Worm (Caenorhabditis elegans) whole organism, late embryonic: ENCODE measurements around the gene rpl-2.

Source experiments
- C38D4.7 ChIP-seq: fragments of 200-800 bp; sonication (Bioruptor generic); optimal IDR thresholded peaks from 2 replicates; lab custom pipeline; 2018; ENCODE audit warnings: mild to moderate bottlenecking, missing genetic modification characterization, moderate library complexity, missing compliant biosample characterization
- T23F11.4 ChIP-seq: fragments of 200-800 bp; sonication (Bioruptor generic); optimal IDR thresholded peaks from 2 replicates; lab custom pipeline; 2018; ENCODE audit warnings: mild to moderate bottlenecking, missing genetic modification characterization, missing compliant biosample characterization
- ama-1 ChIP-seq: fragments of 150-350 bp; optimal IDR thresholded peaks from 2 replicates; lab custom pipeline; 2014
- ceh-18 ChIP-seq: sonication (generic microtip); optimal IDR thresholded peaks from 2 replicates; lab custom pipeline; 2016; ENCODE audit warnings: missing genetic modification characterization, missing compliant biosample characterization
- ceh-19 ChIP-seq: fragments of 200-800 bp; sonication (Bioruptor generic); optimal IDR thresholded peaks from 2 replicates; lab custom pipeline; 2018; ENCODE audit warnings: mild to moderate bottlenecking, missing genetic modification characterization, missing compliant biosample characterization
- ceh-22 ChIP-seq: sonication (generic microtip); optimal IDR thresholded peaks from 2 replicates; lab custom pipeline; 2017; ENCODE audit warnings: missing biosample characterization, missing genetic modification characterization
- ceh-31 ChIP-seq: sonication (generic microtip); optimal IDR thresholded peaks from 2 replicates; lab custom pipeline; 2016; ENCODE audit warnings: missing genetic modification characterization, missing compliant biosample characterization
- ceh-34 ChIP-seq: sonication (generic microtip); optimal IDR thresholded peaks from 2 replicates; lab custom pipeline; 2016; ENCODE audit warnings: mild to moderate bottlenecking, missing genetic modification characterization, missing compliant biosample characterization
- ceh-45 ChIP-seq: fragments of 200-800 bp; sonication (Bioruptor generic); IDR thresholded peaks from 2 replicates; pipeline ENCODE4 v1.3.6; 2022; ENCODE audit warnings: missing genetic modification reagents, missing genetic modification characterization, missing compliant biosample characterization
- ceh-48 ChIP-seq: sonication (generic microtip); optimal IDR thresholded peaks from 2 replicates; lab custom pipeline; 2016; ENCODE audit warnings: missing genetic modification characterization, inconsistent platforms, missing compliant biosample characterization
- ceh-6 ChIP-seq: fragments of 200-800 bp; sonication (Bioruptor generic); optimal IDR thresholded peaks from 2 replicates; lab custom pipeline; 2018; ENCODE audit warnings: mild to moderate bottlenecking, missing genetic modification characterization, missing compliant biosample characterization
- dmd-4 ChIP-seq: sonication (generic microtip); optimal IDR thresholded peaks from 2 replicates; lab custom pipeline; 2016; ENCODE audit warnings: borderline replicate concordance, missing genetic modification characterization, missing compliant biosample characterization
- dve-1 ChIP-seq: sonication (generic microtip); optimal IDR thresholded peaks from 2 replicates; lab custom pipeline; 2017; ENCODE audit warnings: antibody characterized with exemption, mild to moderate bottlenecking, missing genetic modification characterization, missing compliant biosample characterization
- elt-2 ChIP-seq: sonication (generic microtip); optimal IDR thresholded peaks from 2 replicates; lab custom pipeline; 2016; ENCODE audit warnings: missing genetic modification reagents, missing genetic modification characterization, missing compliant biosample characterization
- elt-4 ChIP-seq: sonication (generic microtip); optimal IDR thresholded peaks from 2 replicates; lab custom pipeline; 2016; ENCODE audit warnings: missing genetic modification characterization, missing compliant biosample characterization
- eyg-1 ChIP-seq: sonication (generic microtip); optimal IDR thresholded peaks from 2 replicates; lab custom pipeline; 2016; ENCODE audit warnings: missing genotype, missing genetic modification characterization, missing compliant biosample characterization
- fkh-10 ChIP-seq: fragments of 150-350 bp; optimal IDR thresholded peaks from 2 replicates; lab custom pipeline; 2014; ENCODE audit warnings: missing biosample characterization, missing genetic modification reagents, missing genetic modification characterization
- gmeb-2 ChIP-seq: sonication (generic microtip); optimal IDR thresholded peaks from 2 replicates; lab custom pipeline; 2016; ENCODE audit warnings: missing genetic modification characterization, inconsistent platforms, missing compliant biosample characterization
- hlh-15 ChIP-seq: sonication (generic microtip); optimal IDR thresholded peaks from 2 replicates; lab custom pipeline; 2016; ENCODE audit warnings: missing genetic modification characterization, missing compliant biosample characterization
- madf-2 ChIP-seq: sonication (generic microtip); optimal IDR thresholded peaks from 2 replicates; lab custom pipeline; 2017; ENCODE audit warnings: missing genetic modification characterization, missing compliant biosample characterization
- nfya-1 ChIP-seq: sonication (generic microtip); optimal IDR thresholded peaks from 2 replicates; lab custom pipeline; 2017; ENCODE audit warnings: missing genetic modification characterization, mild to moderate bottlenecking, missing compliant biosample characterization, antibody characterized with exemption, moderate library complexity
- nhr-232 ChIP-seq: sonication (generic microtip); optimal IDR thresholded peaks from 2 replicates; lab custom pipeline; 2016; ENCODE audit warnings: missing genetic modification characterization, missing compliant biosample characterization
- odd-2 ChIP-seq: sonication (generic microtip); optimal IDR thresholded peaks from 2 replicates; lab custom pipeline; 2017; ENCODE audit warnings: antibody characterized with exemption, mild to moderate bottlenecking, missing genetic modification characterization, missing compliant biosample characterization
- pat-9 ChIP-seq: fragments of 200-800 bp; sonication (Bioruptor generic); optimal IDR thresholded peaks from 2 replicates; lab custom pipeline; 2018; ENCODE audit warnings: mild to moderate bottlenecking, missing genetic modification characterization, moderate library complexity, missing compliant biosample characterization
- pha-2 ChIP-seq: sonication (generic microtip); optimal IDR thresholded peaks from 2 replicates; lab custom pipeline; 2017; ENCODE audit warnings: mild to moderate bottlenecking, missing genetic modification characterization, missing compliant biosample characterization
- pros-1 ChIP-seq: fragments of 150-350 bp; optimal IDR thresholded peaks from 2 replicates; lab custom pipeline; 2014; ENCODE audit warnings: missing biosample characterization, missing genetic modification reagents, missing genetic modification characterization
- ref-2 ChIP-seq: sonication (generic microtip); optimal IDR thresholded peaks from 2 replicates; lab custom pipeline; 2016; ENCODE audit warnings: missing genetic modification characterization, missing compliant biosample characterization
- sox-4 ChIP-seq: sonication (generic microtip); optimal IDR thresholded peaks from 2 replicates; lab custom pipeline; 2017; ENCODE audit warnings: mild to moderate bottlenecking, missing genetic modification characterization, inconsistent platforms, missing compliant biosample characterization
- syd-9 ChIP-seq: sonication (generic microtip); optimal IDR thresholded peaks from 2 replicates; lab custom pipeline; 2016; ENCODE audit warnings: mild to moderate bottlenecking, missing genetic modification characterization, moderate library complexity, missing compliant biosample characterization
- tbx-2 ChIP-seq: sonication (generic microtip); optimal IDR thresholded peaks from 2 replicates; lab custom pipeline; 2016; ENCODE audit warnings: missing genetic modification characterization, missing compliant biosample characterization
- ttx-3 ChIP-seq: sonication (generic microtip); optimal IDR thresholded peaks from 2 replicates; lab custom pipeline; 2016; ENCODE audit warnings: missing genetic modification reagents, missing genetic modification characterization, missing compliant biosample characterization
- unc-42 ChIP-seq: sonication (generic microtip); optimal IDR thresholded peaks from 2 replicates; lab custom pipeline; 2016; ENCODE audit warnings: missing genotype, missing genetic modification characterization, missing compliant biosample characterization
- unc-86 ChIP-seq: sonication (generic microtip); optimal IDR thresholded peaks from 2 replicates; lab custom pipeline; 2016; ENCODE audit warnings: missing genetic modification characterization, missing compliant biosample characterization
- ztf-16 ChIP-seq: sonication (generic microtip); optimal IDR thresholded peaks from 2 replicates; lab custom pipeline; 2017; ENCODE audit warnings: missing genetic modification characterization, missing compliant biosample characterization

The rpl-2 gene

DNA sequence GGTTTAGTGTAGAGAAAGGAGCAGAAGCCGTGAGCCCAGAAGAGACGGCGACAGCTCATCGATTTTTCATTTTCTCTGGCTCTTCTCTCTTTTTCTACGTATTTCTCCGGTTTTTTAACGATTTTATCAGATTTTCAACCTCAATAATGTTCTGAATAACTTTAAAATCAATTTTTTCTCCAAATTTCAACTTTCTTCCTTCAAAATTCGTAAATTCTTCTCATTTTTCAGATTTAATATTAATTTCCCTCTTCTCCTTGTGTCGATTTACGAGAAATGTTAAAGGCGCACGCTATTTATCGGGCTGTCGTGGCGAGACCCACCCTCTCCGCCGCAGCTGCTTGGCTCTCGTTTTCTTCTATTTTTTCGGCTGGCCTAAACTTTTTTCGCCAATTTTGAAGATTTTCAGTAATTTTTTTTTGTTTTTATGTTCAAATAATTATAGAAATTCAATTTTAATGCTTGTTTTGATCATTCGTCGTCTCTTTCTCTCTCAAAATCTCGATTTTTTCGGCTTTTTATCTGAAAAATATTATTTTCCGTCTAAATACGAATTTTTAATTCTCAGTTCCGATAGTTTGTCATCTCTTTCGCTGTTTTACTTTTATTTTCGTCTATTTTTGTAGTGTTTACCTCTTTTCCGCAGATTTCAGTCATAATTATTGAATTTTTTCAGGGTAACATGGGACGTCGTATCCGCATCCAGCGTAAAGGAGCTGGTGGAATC, at the start of gene rpl-2, which contains the start of gene calf-1:
rpl-2 (plus strand) TSS at position 677 of the 727 bp plus-strand sequence.
calf-1 (minus strand) TSS at position 77 of the 727 bp plus-strand sequence.
- TF ChIP-seq unc-86 (tag; lab: Kevin White, UChicago) (no peak), ceh-31 (tag; lab: Kevin White, UChicago) (peak; percentile 49), nhr-232 (tag; lab: Kevin White, UChicago) (no peak), ref-2 (no peak), ceh-19 (no peak), elt-2 (tag; lab: Kevin White, UChicago) (peak; percentile 11), ceh-48 (tag; lab: Kevin White, UChicago) (peak; percentile 83), nfya-1 (tag; lab: Kevin White, UChicago) (peak; percentile 56), pros-1 (no peak), sox-4 (tag; lab: Kevin White, UChicago) (no peak), ama-1 (lab: Kevin White, UChicago) (no peak), unc-42 (tag; lab: Kevin White, UChicago) (peak; percentile 84), syd-9 (tag; lab: Kevin White, UChicago) (no peak), C38D4.7 (no peak), dve-1 (tag; lab: Kevin White, UChicago) (no peak), eyg-1 (tag; lab: Kevin White, UChicago) (no peak)

DNA sequence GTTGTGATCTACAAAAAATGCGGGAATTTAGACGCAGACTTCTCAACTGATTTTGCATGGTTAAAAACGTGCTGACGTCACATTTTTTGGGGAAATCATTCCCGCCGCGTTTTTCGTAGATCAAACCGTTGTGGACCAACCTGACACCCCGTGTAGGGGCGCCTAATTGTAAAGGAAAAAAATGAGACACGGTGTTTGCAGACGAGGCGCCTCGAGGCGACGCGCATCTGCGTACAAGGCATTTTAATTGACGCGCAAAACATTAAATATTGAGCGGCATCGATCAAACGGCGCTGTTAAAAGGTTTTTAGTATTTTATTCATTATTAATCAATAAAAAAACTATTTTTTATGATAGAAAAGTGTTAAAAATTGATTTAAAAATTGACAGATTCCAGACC, 48.1 kb upstream of the rpl-2 start:
- TF ChIP-seq pha-2 (tag; lab: Kevin White, UChicago) = peak; percentile 54

DNA sequence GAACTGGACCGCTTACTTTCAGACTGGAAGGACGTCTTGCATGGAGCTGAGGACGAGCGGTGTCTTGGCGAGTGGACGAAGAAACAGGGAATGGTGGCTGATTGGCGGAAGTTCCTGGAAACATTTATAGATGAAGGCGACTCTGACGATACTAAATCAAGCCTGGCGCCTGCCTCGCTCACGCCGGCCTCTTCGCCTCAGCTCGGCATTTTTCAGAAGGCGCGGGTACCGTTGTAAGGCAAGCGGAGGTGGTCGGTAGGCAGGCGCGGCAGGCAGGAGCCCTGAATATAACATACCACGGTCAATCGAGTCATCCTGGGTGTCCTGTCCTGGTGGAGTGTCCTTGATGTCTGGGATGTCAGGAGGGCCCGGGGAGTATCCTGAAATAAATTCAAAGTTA, 33.6 kb upstream of the rpl-2 start:
- TF ChIP-seq pros-1 = no peak
- no peak for TF ChIP-seq ceh-45 (GFP tag; lab: Robert Waterston, UW)
- no peak for TF ChIP-seq pat-9 (tag; lab: Kevin White, UChicago)
- TF ChIP-seq ceh-18 (tag; lab: Kevin White, UChicago) = no peak

DNA sequence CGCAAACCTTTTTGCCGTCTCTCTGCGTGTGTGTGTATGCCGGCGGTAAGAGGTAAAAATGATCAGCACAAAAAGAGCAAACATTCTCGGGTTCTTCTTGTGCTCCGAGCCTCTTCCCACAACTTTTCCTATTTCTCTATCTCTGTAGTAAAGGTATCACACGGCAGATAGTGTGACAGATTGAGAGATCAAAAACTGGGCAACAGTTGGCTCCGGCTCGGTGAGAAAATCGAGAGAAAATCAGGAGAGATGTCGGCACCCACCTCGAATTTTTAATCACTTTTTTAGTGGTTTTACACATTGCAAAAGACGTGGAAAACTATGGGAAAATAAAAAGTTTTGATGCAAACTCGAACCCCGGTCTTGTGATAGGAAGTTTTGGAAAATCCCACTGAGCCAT, 27.7 kb upstream of the rpl-2 start:
- TF ChIP-seq ceh-18 (tag; lab: Kevin White, UChicago) (peak; percentile 37), fkh-10 (GFP tag; lab: Kevin White, UChicago) (no peak)

DNA sequence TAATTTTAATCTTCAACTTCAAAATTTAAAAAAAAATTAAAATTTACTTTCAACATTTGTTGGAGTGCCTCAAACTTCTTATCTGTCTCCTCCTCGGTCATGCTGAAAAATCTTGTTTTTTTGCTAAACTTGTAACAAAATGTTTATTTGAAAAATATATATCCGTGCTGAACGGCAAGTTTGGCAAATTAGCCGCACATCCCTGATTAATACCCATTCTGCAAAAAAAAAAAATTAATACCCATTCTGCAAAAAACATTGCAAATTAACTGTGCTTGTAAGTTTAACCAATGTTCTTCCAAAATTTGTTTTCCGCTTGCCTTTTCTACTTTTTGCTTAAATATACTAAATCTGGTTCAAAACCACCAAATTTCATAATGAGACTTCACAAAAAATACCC, 26.4 kb upstream of the rpl-2 start, which contains the start of gene F48F5.6:
F48F5.6 (minus strand) TSS at position 101 of the 400 bp plus-strand sequence.
- no peak for TF ChIP-seq madf-2 (tag; lab: Kevin White, UChicago)
- no peak for TF ChIP-seq ceh-19
- TF ChIP-seq elt-4 = no peak
- no peak for TF ChIP-seq ztf-16 (tag; lab: Kevin White, UChicago)
- TF ChIP-seq dmd-4 (tag; lab: Kevin White, UChicago) = no peak
- no peak for TF ChIP-seq odd-2 (tag; lab: Kevin White, UChicago)
- TF ChIP-seq T23F11.4 (GFP tag; lab: Kevin White, UChicago) = no peak
- no peak for TF ChIP-seq unc-42 (tag; lab: Kevin White, UChicago)
- no peak for TF ChIP-seq ref-2
- no peak for TF ChIP-seq ceh-6 (GFP tag; lab: Kevin White, UChicago)
- TF ChIP-seq hlh-15 (tag; lab: Kevin White, UChicago) = no peak
- no peak for TF ChIP-seq ceh-22 (tag; lab: Kevin White, UChicago)
- no peak for TF ChIP-seq ceh-34 (tag; lab: Kevin White, UChicago)
- TF ChIP-seq ceh-31 (tag; lab: Kevin White, UChicago) = no peak
- no peak for TF ChIP-seq ceh-18 (tag; lab: Kevin White, UChicago)
- no peak for TF ChIP-seq ttx-3
- TF ChIP-seq tbx-2 (tag; lab: Kevin White, UChicago) = no peak
- no peak for TF ChIP-seq gmeb-2 (tag; lab: Kevin White, UChicago)
